Fruit fly (Drosophila melanogaster) whole organism, embryonic: ENCODE data around the gene alpha-Est8.

Experiments used
- CG10321 ChIP-seq: fragments of 200-800 bp; sonication (Bioruptor generic); IDR thresholded peaks from 2 replicates; pipeline ENCODE4 v1.3.6; 2022; ENCODE audit warnings: missing biosample characterization, missing genetic modification characterization
- CG11247 ChIP-seq: fragments of 200-800 bp; sonication (Bioruptor generic); IDR thresholded peaks from 2 replicates; pipeline ENCODE4 v1.3.6; 2022; ENCODE audit warnings: missing biosample characterization, missing genetic modification characterization
- CG11456 ChIP-seq: fragments of 200-800 bp; sonication (Bioruptor generic); IDR thresholded peaks from 3 replicates; pipeline ENCODE4 v1.3.6; 2022; ENCODE audit warnings: missing biosample characterization, missing genetic modification characterization
- CG12104 ChIP-seq: fragments of 200-800 bp; sonication (Bioruptor generic); optimal IDR thresholded peaks from 3 replicates; lab custom pipeline; 2016; ENCODE audit warnings: missing biosample characterization, missing genetic modification characterization
- CG13287 ChIP-seq: fragments of 200-800 bp; sonication (Bioruptor generic); IDR thresholded peaks from 2 replicates; pipeline ENCODE4 v1.3.6; 2022; ENCODE audit warnings: missing biosample characterization, missing genetic modification characterization; ENCODE audit not compliant: partially characterized antibody
- CG13624 ChIP-seq: fragments of 200-800 bp; sonication (Bioruptor generic); optimal IDR thresholded peaks from 2 replicates; lab custom pipeline; 2016; ENCODE audit warnings: missing biosample characterization, missing genetic modification characterization
- CG1603 ChIP-seq: fragments of 200-800 bp; sonication (Bioruptor generic); optimal IDR thresholded peaks from 2 replicates; lab custom pipeline; 2019; ENCODE audit warnings: missing biosample characterization, mild to moderate bottlenecking, missing genetic modification characterization, moderate library complexity
- CG1647 ChIP-seq: fragments of 200-800 bp; sonication (Bioruptor generic); optimal IDR thresholded peaks from 3 replicates; lab custom pipeline; 2016; ENCODE audit warnings: missing biosample characterization, missing genetic modification characterization
- CG2116 ChIP-seq: fragments of 200-800 bp; sonication (Bioruptor generic); optimal IDR thresholded peaks from 3 replicates; lab custom pipeline; 2018; ENCODE audit warnings: missing biosample characterization, mild to moderate bottlenecking, missing genetic modification characterization
- CG3065 ChIP-seq: fragments of 200-800 bp; sonication (Bioruptor generic); optimal IDR thresholded peaks from 2 replicates; lab custom pipeline; 2016; ENCODE audit warnings: missing biosample characterization, missing genetic modification characterization
- CG4360 ChIP-seq: fragments of 200-800 bp; sonication (Bioruptor generic); IDR thresholded peaks from 2 replicates; pipeline ENCODE4 v1.3.6; 2022; ENCODE audit warnings: missing biosample characterization, missing genetic modification characterization
- CG4730 ChIP-seq: fragments of 200-800 bp; sonication (Bioruptor generic); IDR thresholded peaks from 2 replicates; pipeline ENCODE4 v1.3.6; 2022; ENCODE audit warnings: missing biosample characterization, missing genetic modification characterization
- CG6175 ChIP-seq: fragments of 200-800 bp; sonication (Bioruptor generic); IDR thresholded peaks from 3 replicates; pipeline ENCODE4 v1.3.6; 2022; ENCODE audit warnings: missing biosample characterization, missing genetic modification characterization
- CG6791 ChIP-seq: fragments of 200-800 bp; sonication (Bioruptor generic); IDR thresholded peaks from 3 replicates; pipeline ENCODE4 v1.3.6; 2022; ENCODE audit warnings: missing biosample characterization, missing genetic modification characterization; ENCODE audit not compliant: partially characterized antibody
- CG7372 ChIP-seq: fragments of 200-800 bp; sonication (Bioruptor generic); IDR thresholded peaks from 2 replicates; pipeline ENCODE4 v1.3.6; 2022; ENCODE audit warnings: missing biosample characterization, missing genetic modification characterization
- CG7556 ChIP-seq: fragments of 200-800 bp; sonication (Bioruptor generic); optimal IDR thresholded peaks from 2 replicates; lab custom pipeline; 2017; ENCODE audit warnings: missing biosample characterization, mild to moderate bottlenecking, missing genetic modification characterization
- CG8290 ChIP-seq, 3 experiments: fragments of 200-800 bp; sonication (Bioruptor generic); optimal IDR thresholded peaks; 2 replicates each; lab custom pipeline; 2016 to 2019; ENCODE audit warnings: missing biosample characterization in 3 of 3, missing genetic modification characterization in 3 of 3, mild to moderate bottlenecking in 2 of 3, moderate library complexity in 1 of 3
- Doc2 ChIP-seq: fragments of 200-800 bp; sonication (Bioruptor generic); IDR thresholded peaks from 2 replicates; pipeline ENCODE4 v1.3.6; 2022; ENCODE audit warnings: missing biosample characterization, missing genetic modification characterization
- Doc3 ChIP-seq: fragments of 200-800 bp; sonication (Bioruptor generic); IDR thresholded peaks from 3 replicates; pipeline ENCODE4 v1.3.6; 2022; ENCODE audit warnings: missing biosample characterization, missing genetic modification characterization; ENCODE audit not compliant: partially characterized antibody
- Dp ChIP-seq: fragments of 200-800 bp; sonication (Bioruptor generic); optimal IDR thresholded peaks from 2 replicates; lab custom pipeline; 2018; ENCODE audit warnings: missing biosample characterization, mild to moderate bottlenecking, missing genetic modification characterization, moderate library complexity
- Hr39 ChIP-seq: fragments of >200 bp; optimal IDR thresholded peaks from 2 replicates; lab custom pipeline; 2017
- Hr78 ChIP-seq, 2 experiments: fragments of 200-800 bp in 1 of 2; fragments of >200 bp in 1 of 2; sonication (Bioruptor generic) in 1 of 2; optimal IDR thresholded peaks; 2 replicates each; lab custom pipeline; 2017 to 2019; ENCODE audit warnings: missing biosample characterization in 2 of 2, missing genetic modification characterization in 2 of 2, mild to moderate bottlenecking in 1 of 2, moderate library complexity in 1 of 2
- Mrtf ChIP-seq: fragments of 200-800 bp; sonication (Bioruptor generic); IDR thresholded peaks from 3 replicates; pipeline ENCODE4 v1.3.6; 2022; ENCODE audit warnings: missing biosample characterization, missing genetic modification characterization
- Myb ChIP-seq: fragments of 200-800 bp; sonication (Bioruptor generic); optimal IDR thresholded peaks from 2 replicates; lab custom pipeline; 2016; ENCODE audit warnings: missing biosample characterization, missing genetic modification characterization
- NC2β ChIP-seq: fragments of 200-800 bp; sonication (Bioruptor generic); optimal IDR thresholded peaks from 2 replicates; lab custom pipeline; 2016; ENCODE audit warnings: missing biosample characterization, missing genetic modification characterization
- NK7.1 ChIP-seq: fragments of 200-800 bp; sonication (Bioruptor generic); optimal IDR thresholded peaks from 3 replicates; lab custom pipeline; 2016; ENCODE audit warnings: missing biosample characterization, missing genetic modification characterization
- Neu2 ChIP-seq: fragments of 200-800 bp; sonication (Bioruptor generic); optimal IDR thresholded peaks from 3 replicates; lab custom pipeline; 2016; ENCODE audit warnings: missing biosample characterization, missing genetic modification characterization, borderline replicate concordance
- Spps ChIP-seq: fragments of 200-800 bp; sonication (Bioruptor generic); optimal IDR thresholded peaks from 2 replicates; lab custom pipeline; 2018; ENCODE audit warnings: missing biosample characterization, mild to moderate bottlenecking, missing genetic modification characterization
- ara ChIP-seq: fragments of 200-800 bp; sonication (Bioruptor generic); IDR thresholded peaks from 2 replicates; pipeline ENCODE4 v1.3.6; 2022; ENCODE audit warnings: missing biosample characterization, missing genetic modification characterization
- bcd ChIP-seq: fragments of 200-800 bp; sonication (Bioruptor generic); optimal IDR thresholded peaks from 2 replicates; lab custom pipeline; 2017; ENCODE audit warnings: missing biosample characterization, mild to moderate bottlenecking, missing genetic modification characterization
- cad ChIP-seq: fragments of >200 bp; optimal IDR thresholded peaks from 2 replicates; lab custom pipeline; 2017; ENCODE audit warnings: missing biosample characterization, missing genetic modification characterization
- cato ChIP-seq: fragments of 200-800 bp; sonication (Bioruptor generic); optimal IDR thresholded peaks from 2 replicates; lab custom pipeline; 2016; ENCODE audit warnings: missing biosample characterization, missing genetic modification characterization, borderline replicate concordance
- dysf ChIP-seq: fragments of 200-800 bp; sonication (Bioruptor generic); IDR thresholded peaks from 3 replicates; pipeline ENCODE4 v1.3.6; 2022; ENCODE audit warnings: missing biosample characterization, missing genetic modification characterization
- esg ChIP-seq: fragments of 200-800 bp; sonication (Bioruptor generic); conservative IDR thresholded peaks from 2 replicates; pipeline ENCODE4 v1.3.6; 2022; ENCODE audit warnings: missing biosample characterization, missing genetic modification characterization
- gem ChIP-seq: fragments of 200-800 bp; sonication (Bioruptor generic); optimal IDR thresholded peaks from 2 replicates; lab custom pipeline; 2019; ENCODE audit warnings: missing biosample characterization, mild to moderate bottlenecking, missing genetic modification characterization, moderate library complexity
- gro ChIP-seq: fragments of 200-800 bp; sonication (Bioruptor generic); optimal IDR thresholded peaks from 2 replicates; lab custom pipeline; 2016; ENCODE audit warnings: missing biosample characterization, missing genetic modification characterization
- gt ChIP-seq: fragments of 200-800 bp; sonication (Bioruptor generic); IDR thresholded peaks from 2 replicates; pipeline ENCODE4 v1.3.6; 2022; ENCODE audit warnings: missing biosample characterization, missing genetic modification characterization
- insv ChIP-seq, 2 experiments: fragments of 200-800 bp; sonication (Bioruptor generic); optimal IDR thresholded peaks; 3 replicates each; lab custom pipeline; 2016 to 2018; ENCODE audit warnings: missing biosample characterization in 2 of 2, missing genetic modification characterization in 2 of 2
- lilli ChIP-seq: fragments of 200-800 bp; sonication (Bioruptor generic); optimal IDR thresholded peaks from 3 replicates; lab custom pipeline; 2016; ENCODE audit warnings: missing biosample characterization, missing genetic modification characterization
- ranshi ChIP-seq: fragments of 200-800 bp; sonication (Bioruptor generic); IDR thresholded peaks from 2 replicates; pipeline ENCODE4 v1.3.6; 2022; ENCODE audit warnings: missing biosample characterization, missing genetic modification characterization
- ro ChIP-seq: fragments of 200-800 bp; sonication (Bioruptor generic); IDR thresholded peaks from 2 replicates; pipeline ENCODE4 v1.3.6; 2022; ENCODE audit warnings: missing biosample characterization, missing genetic modification characterization
- scrt ChIP-seq: fragments of 200-800 bp; sonication (Bioruptor generic); optimal IDR thresholded peaks from 2 replicates; lab custom pipeline; 2018; ENCODE audit warnings: missing biosample characterization, mild to moderate bottlenecking, missing genetic modification characterization, moderate library complexity
- sd ChIP-seq: fragments of 200-800 bp; sonication (Bioruptor generic); optimal IDR thresholded peaks from 3 replicates; lab custom pipeline; 2018; ENCODE audit warnings: missing biosample characterization, mild to moderate bottlenecking, missing genetic modification characterization, moderate library complexity
- seq ChIP-seq: fragments of 200-800 bp; sonication (Bioruptor generic); IDR thresholded peaks from 2 replicates; pipeline ENCODE4 v1.3.6; 2022; ENCODE audit warnings: missing biosample characterization, missing genetic modification characterization
- slou ChIP-seq: fragments of 200-800 bp; sonication (Bioruptor generic); optimal IDR thresholded peaks from 3 replicates; lab custom pipeline; 2016; ENCODE audit warnings: missing biosample characterization, missing genetic modification characterization
- so ChIP-seq: fragments of 200-800 bp; sonication (Bioruptor generic); IDR thresholded peaks from 3 replicates; pipeline ENCODE4 v1.3.6; 2022; ENCODE audit warnings: missing biosample characterization, missing genetic modification characterization
- tap ChIP-seq: fragments of 200-800 bp; optimal IDR thresholded peaks from 3 replicates; lab custom pipeline; 2019; ENCODE audit warnings: missing biosample characterization, mild to moderate bottlenecking, missing genetic modification characterization, moderate library complexity
- tll ChIP-seq, 2 experiments: fragments of 200-800 bp in 1 of 2; fragments of >200 bp in 1 of 2; sonication (Bioruptor generic) in 1 of 2; optimal IDR thresholded peaks; 2 replicates each; lab custom pipeline; 2017 to 2019; ENCODE audit warnings: missing biosample characterization in 2 of 2, missing genetic modification characterization in 2 of 2, mild to moderate bottlenecking in 1 of 2, moderate library complexity in 1 of 2
- ttk ChIP-seq: fragments of 200-800 bp; sonication (Bioruptor generic); IDR thresholded peaks from 2 replicates; pipeline ENCODE4 v2.1.2; 2022; ENCODE audit warnings: missing biosample characterization, missing genetic modification characterization
- zf30C ChIP-seq: fragments of 200-800 bp; sonication (Bioruptor generic); optimal IDR thresholded peaks from 3 replicates; lab custom pipeline; 2018; ENCODE audit warnings: missing biosample characterization, mild to moderate bottlenecking, missing genetic modification characterization

The alpha-Est8 gene

dm6 chr3R:7504989-7505761, 10.3 kb downstream of the alpha-Est8 start, which contains the start of gene alpha-Est9 (continued):
- TF ChIP-seq lilli (GFP tag; lab: Kevin White, UChicago): no peak
- TF ChIP-seq zf30C (GFP tag; lab: Kevin White, UChicago): no peak
- TF ChIP-seq tll (GFP tag; optimal IDR thresholded peaks at IDR 0.05; lab: Kevin White, UChicago): no peak
- no peak for TF ChIP-seq CG4730
- TF ChIP-seq esg (GFP tag; lab: Robert Waterston, UW): no peak
- no peak for TF ChIP-seq CG12104
- TF ChIP-seq Myb: no peak
- TF ChIP-seq Doc2 (GFP tag; lab: Robert Waterston, UW): no peak
- no peak for TF ChIP-seq CG7556 (GFP tag; lab: Kevin White, UChicago)
- TF ChIP-seq ttk: no peak
- TF ChIP-seq CG6175 (GFP tag; lab: Robert Waterston, UW): no peak
- no peak for TF ChIP-seq Hr78 (GFP tag; optimal IDR thresholded peaks at IDR 0.05; lab: Kevin White, UChicago)
- no peak for TF ChIP-seq CG7372 (GFP tag; lab: Robert Waterston, UW)
- TF ChIP-seq ara (GFP tag; lab: Robert Waterston, UW): no peak
- no peak for TF ChIP-seq Neu2
- TF ChIP-seq ro (GFP tag; lab: Robert Waterston, UW): no peak
- peak; percentile 49 for TF ChIP-seq scrt
- TF ChIP-seq CG1647 (GFP tag; lab: Kevin White, UChicago): no peak
- peak; percentile 43; the same call in 1 of the 2 replicates for TF ChIP-seq CG13287
- no peak for TF ChIP-seq NK7.1 (GFP tag; lab: Kevin White, UChicago)
- no peak for TF ChIP-seq CG10321 (GFP tag; lab: Robert Waterston, UW)
- no peak for TF ChIP-seq CG11456 (GFP tag; lab: Robert Waterston, UW)
- TF ChIP-seq insv (GFP tag; optimal IDR thresholded peaks at IDR 0.05; lab: Kevin White, UChicago): no peak
- TF ChIP-seq NC2β (GFP tag; lab: Kevin White, UChicago): no peak
- TF ChIP-seq slou (GFP tag; lab: Kevin White, UChicago): no peak
- no peak for TF ChIP-seq Mrtf
- TF ChIP-seq CG13624 (GFP tag; lab: Kevin White, UChicago): no peak
- TF ChIP-seq CG3065 (GFP tag; lab: Kevin White, UChicago): no peak
- TF ChIP-seq CG1603: no peak
- no peak for TF ChIP-seq ranshi (GFP tag; lab: Robert Waterston, UW)
- TF ChIP-seq CG6791 (GFP tag; lab: Robert Waterston, UW): no peak
- no peak for TF ChIP-seq CG4360 (GFP tag; lab: Robert Waterston, UW)
- TF ChIP-seq cad (GFP tag; lab: Kevin White, UChicago): no peak
- no peak for TF ChIP-seq cato (GFP tag; lab: Kevin White, UChicago)
- no peak for TF ChIP-seq gt (GFP tag; lab: Robert Waterston, UW)
- no peak for TF ChIP-seq CG8290 (GFP tag; optimal IDR thresholded peaks at IDR 0.05; lab: Kevin White, UChicago)
- peak in 1 of 2 experiments; percentile 74 for TF ChIP-seq CG8290 (tag; optimal IDR thresholded peaks at IDR 0.05; lab: Kevin White, UChicago)
- peak; percentile 23 for TF ChIP-seq gro (GFP tag; lab: Kevin White, UChicago)
- TF ChIP-seq seq (GFP tag; lab: Robert Waterston, UW): no peak
- peak; percentile 25; the same call in 1 of the 3 replicates for TF ChIP-seq dysf (GFP tag; lab: Robert Waterston, UW)
- no peak for TF ChIP-seq bcd (GFP tag; lab: Kevin White, UChicago)
- 0 out of 3 replicates have a peak, but pooled peaks have one; percentile 16 for TF ChIP-seq so (GFP tag; lab: Robert Waterston, UW)
- 0 out of 2 replicates have a peak, but pooled peaks have one; percentile 10 for TF ChIP-seq CG11247
- TF ChIP-seq gem (tag; lab: Kevin White, UChicago): no peak
- no peak for TF ChIP-seq tap (tag; lab: Kevin White, UChicago)
- no peak for TF ChIP-seq Dp (GFP tag; lab: Kevin White, UChicago)
- TF ChIP-seq Hr39: no peak
- TF ChIP-seq Spps (tag; lab: Kevin White, UChicago): no peak
- TF ChIP-seq CG2116 (GFP tag; lab: Kevin White, UChicago): no peak
- TF ChIP-seq Doc3 (GFP tag; lab: Robert Waterston, UW): no peak
- TF ChIP-seq sd (tag; lab: Kevin White, UChicago): peak; percentile 38
